Worm (Caenorhabditis elegans) whole organism, L1 larva: ENCODE results near the gene skr-20.

Experiments used
- C34B4.2 ChIP-seq: sonication (generic microtip); optimal IDR thresholded peaks from 2 replicates; lab custom pipeline; 2017; ENCODE audit warnings: mild to moderate bottlenecking, missing genetic modification characterization, missing compliant biosample characterization
- Y116A8C.19 ChIP-seq: sonication (generic microtip); optimal IDR thresholded peaks from 2 replicates; lab custom pipeline; 2016; ENCODE audit warnings: missing compliant biosample characterization, missing genetic modification characterization, borderline replicate concordance
- alr-1 ChIP-seq: fragments of 200-800 bp; sonication (Bioruptor generic); optimal IDR thresholded peaks from 2 replicates; lab custom pipeline; 2018; ENCODE audit warnings: borderline replicate concordance, mild to moderate bottlenecking, missing genetic modification characterization, missing compliant biosample characterization
- ceh-82 ChIP-seq, 3 experiments: fragments of 150-350 bp in 1 of 3; sonication (generic microtip) in 2 of 3; optimal IDR thresholded peaks; 2 replicates each; lab custom pipeline; 2014 to 2017; ENCODE audit warnings: missing biosample characterization in 3 of 3, missing genetic modification characterization in 3 of 3
- ceh-90 ChIP-seq: sonication (generic microtip); optimal IDR thresholded peaks from 2 replicates; lab custom pipeline; 2016; ENCODE audit warnings: missing genetic modification characterization, missing compliant biosample characterization
- efl-1 ChIP-seq, 4 experiments: fragments of 150-350 bp; optimal IDR thresholded peaks in 3 of 4; peaks in 1 of 4; 1 replicate in 1 of 4; 2 replicates in 3 of 4; lab custom pipeline; 2014; ENCODE audit warnings: missing biosample characterization in 2 of 4, missing genetic modification characterization in 2 of 4, missing genetic modification reagents in 2 of 4
- efl-3 ChIP-seq: fragments of 200-800 bp; sonication (Bioruptor generic); optimal IDR thresholded peaks from 2 replicates; lab custom pipeline; 2018; ENCODE audit warnings: mild to moderate bottlenecking, missing genetic modification characterization, missing compliant biosample characterization
- elt-2 ChIP-seq: sonication (generic microtip); optimal IDR thresholded peaks from 2 replicates; lab custom pipeline; 2016; ENCODE audit warnings: missing genetic modification characterization, mild to moderate bottlenecking, inconsistent platforms, missing compliant biosample characterization, missing genetic modification reagents
- elt-3 ChIP-seq, 6 experiments: fragments of 150-350 bp in 1 of 6; sonication (generic microtip); optimal IDR thresholded peaks; 2 replicates each; lab custom pipeline; 2017 to 2018; ENCODE audit warnings: missing biosample characterization in 6 of 6, missing genetic modification characterization in 6 of 6, inconsistent platforms in 1 of 6
- ets-5 ChIP-seq: fragments of 200-800 bp; sonication (Bioruptor generic); IDR thresholded peaks from 2 replicates; pipeline ENCODE4 v1.3.6; 2022; ENCODE audit warnings: missing genetic modification characterization, missing compliant biosample characterization
- fkh-10 ChIP-seq: sonication (generic microtip); optimal IDR thresholded peaks from 2 replicates; lab custom pipeline; 2017; ENCODE audit warnings: missing biosample characterization, missing genetic modification reagents, missing genetic modification characterization
- fkh-8 ChIP-seq: sonication (generic microtip); optimal IDR thresholded peaks from 2 replicates; lab custom pipeline; 2016; ENCODE audit warnings: mild to moderate bottlenecking, missing genetic modification characterization, missing compliant biosample characterization
- fos-1 ChIP-seq: fragments of 150-350 bp; optimal IDR thresholded peaks from 2 replicates; lab custom pipeline; 2014; ENCODE audit warnings: missing biosample characterization, missing genetic modification characterization
- hlh-4 ChIP-seq: sonication (generic microtip); optimal IDR thresholded peaks from 2 replicates; lab custom pipeline; 2016; ENCODE audit warnings: mild to moderate bottlenecking, missing genetic modification characterization, missing compliant biosample characterization
- hpl-2 ChIP-seq: fragments of 150-350 bp; optimal IDR thresholded peaks from 2 replicates; lab custom pipeline; 2014; ENCODE audit warnings: missing biosample characterization, missing genetic modification reagents, missing genetic modification characterization
- isw-1 ChIP-seq: fragments of 200-800 bp; sonication (Bioruptor generic); IDR thresholded peaks from 2 replicates; pipeline ENCODE4 v1.3.6; 2022; ENCODE audit warnings: missing genetic modification characterization, missing compliant biosample characterization
- jun-1 ChIP-seq: fragments of 150-350 bp; optimal IDR thresholded peaks from 2 replicates; lab custom pipeline; 2014; ENCODE audit warnings: missing biosample characterization, missing genetic modification reagents, missing genetic modification characterization
- lin-14 ChIP-seq: fragments of 200-800 bp; sonication (Bioruptor generic); optimal IDR thresholded peaks from 2 replicates; lab custom pipeline; 2018; ENCODE audit warnings: mild to moderate bottlenecking, missing genetic modification characterization, moderate library complexity, missing compliant biosample characterization
- lin-15B ChIP-seq: fragments of 150-350 bp; sonication (generic microtip); optimal IDR thresholded peaks from 3 replicates; lab custom pipeline; 2014; ENCODE audit warnings: missing biosample characterization, missing genetic modification characterization
- lin-39 ChIP-seq: fragments of 150-350 bp; optimal IDR thresholded peaks from 2 replicates; lab custom pipeline; 2014; ENCODE audit warnings: missing biosample characterization, missing genetic modification reagents, missing genetic modification characterization
- lir-3 ChIP-seq: sonication (generic microtip); optimal IDR thresholded peaks from 2 replicates; lab custom pipeline; 2016; ENCODE audit warnings: mild to moderate bottlenecking, missing genetic modification characterization, moderate library complexity, missing compliant biosample characterization; ENCODE audit not compliant: poor library complexity
- mab-9 ChIP-seq: fragments of 200-800 bp; sonication (Bioruptor generic); IDR thresholded peaks from 2 replicates; pipeline ENCODE4 v1.3.6; 2022; ENCODE audit warnings: missing genetic modification reagents, missing genetic modification characterization, missing compliant biosample characterization
- mep-1 ChIP-seq: fragments of 150-350 bp; optimal IDR thresholded peaks from 2 replicates; lab custom pipeline; 2014; ENCODE audit warnings: missing biosample characterization, missing genetic modification characterization
- nhr-11 ChIP-seq: fragments of 150-350 bp; optimal IDR thresholded peaks from 2 replicates; lab custom pipeline; 2014; ENCODE audit warnings: missing biosample characterization, missing genetic modification characterization
- nhr-12 ChIP-seq: sonication (generic microtip); optimal IDR thresholded peaks from 2 replicates; lab custom pipeline; 2017; ENCODE audit warnings: missing biosample characterization, missing genetic modification characterization
- nhr-19 ChIP-seq: fragments of 200-800 bp; sonication (Bioruptor generic); conservative IDR thresholded peaks from 2 replicates; pipeline ENCODE4 v1.3.6; 2022; ENCODE audit warnings: missing genetic modification characterization, missing compliant biosample characterization
- nhr-237 ChIP-seq: fragments of 150-350 bp; optimal IDR thresholded peaks from 2 replicates; lab custom pipeline; 2014; ENCODE audit warnings: missing biosample characterization, missing genetic modification characterization
- nhr-71 ChIP-seq: sonication (generic microtip); optimal IDR thresholded peaks from 2 replicates; lab custom pipeline; 2016; ENCODE audit warnings: mild to moderate bottlenecking, missing genetic modification characterization, moderate library complexity, missing compliant biosample characterization
- nhr-76 ChIP-seq: sonication (generic microtip); optimal IDR thresholded peaks from 2 replicates; lab custom pipeline; 2017; ENCODE audit warnings: missing biosample characterization, missing genetic modification characterization
- nhr-84 ChIP-seq: sonication (generic microtip); optimal IDR thresholded peaks from 2 replicates; lab custom pipeline; 2017; ENCODE audit warnings: missing biosample characterization, missing genetic modification characterization
- nhr-85 ChIP-seq: sonication (generic microtip); peaks from one replicate; lab custom pipeline; 2016; ENCODE audit warnings: missing genetic modification characterization, inconsistent platforms, missing compliant biosample characterization
- nhr-90 ChIP-seq: sonication (generic microtip); optimal IDR thresholded peaks from 2 replicates; lab custom pipeline; 2016; ENCODE audit warnings: mild to moderate bottlenecking, missing genetic modification characterization, missing compliant biosample characterization; ENCODE audit not compliant: poor library complexity
- rnt-1 ChIP-seq: sonication (generic microtip); optimal IDR thresholded peaks from 2 replicates; lab custom pipeline; 2016; ENCODE audit warnings: mild to moderate bottlenecking, missing genetic modification characterization, moderate library complexity, missing compliant biosample characterization
- snpc-4 ChIP-seq: fragments of 150-350 bp; optimal IDR thresholded peaks from 2 replicates; lab custom pipeline; 2014; ENCODE audit warnings: missing biosample characterization, missing genetic modification characterization
- sox-4 ChIP-seq: sonication (generic microtip); optimal IDR thresholded peaks from 2 replicates; lab custom pipeline; 2016; ENCODE audit warnings: missing genetic modification characterization, missing compliant biosample characterization
- sup-37 ChIP-seq: fragments of 200-800 bp; sonication (Bioruptor generic); optimal IDR thresholded peaks from 2 replicates; lab custom pipeline; 2018; ENCODE audit warnings: mild to moderate bottlenecking, missing genetic modification characterization, missing compliant biosample characterization
- swsn-7 ChIP-seq: sonication (generic microtip); optimal IDR thresholded peaks from 2 replicates; lab custom pipeline; 2016; ENCODE audit warnings: missing genetic modification characterization, missing compliant biosample characterization
- unc-62 ChIP-seq: fragments of 150-350 bp; optimal IDR thresholded peaks from 2 replicates; lab custom pipeline; 2014; ENCODE audit warnings: missing biosample characterization, missing genetic modification reagents, missing genetic modification characterization
- unc-98 ChIP-seq: fragments of 200-800 bp; sonication (Bioruptor generic); IDR thresholded peaks from 2 replicates; pipeline ENCODE4 v1.3.6; 2022; ENCODE audit warnings: missing genetic modification characterization, missing compliant biosample characterization
- vab-15 ChIP-seq: sonication (generic microtip); optimal IDR thresholded peaks from 2 replicates; lab custom pipeline; 2017; ENCODE audit warnings: missing genotype, mild to moderate bottlenecking, missing genetic modification characterization, missing compliant biosample characterization
- xbp-1 ChIP-seq: sonication (generic microtip); optimal IDR thresholded peaks from 2 replicates; lab custom pipeline; 2016; ENCODE audit warnings: missing genetic modification characterization, missing compliant biosample characterization
- zag-1 ChIP-seq: fragments of 150-350 bp; optimal IDR thresholded peaks from 2 replicates; lab custom pipeline; 2014; ENCODE audit warnings: missing biosample characterization, missing genetic modification characterization
- zip-4 ChIP-seq: fragments of 200-800 bp; sonication (Bioruptor generic); optimal IDR thresholded peaks from 2 replicates; lab custom pipeline; 2018; ENCODE audit warnings: mild to moderate bottlenecking, missing genetic modification characterization, moderate library complexity, missing compliant biosample characterization
- ztf-11 ChIP-seq, 2 experiments: sonication (generic microtip); optimal IDR thresholded peaks; 2 replicates each; lab custom pipeline; 2016 to 2017; ENCODE audit warnings: missing genetic modification characterization in 2 of 2, missing biosample characterization in 1 of 2, missing compliant biosample characterization in 1 of 2

Gene skr-20

DNA sequence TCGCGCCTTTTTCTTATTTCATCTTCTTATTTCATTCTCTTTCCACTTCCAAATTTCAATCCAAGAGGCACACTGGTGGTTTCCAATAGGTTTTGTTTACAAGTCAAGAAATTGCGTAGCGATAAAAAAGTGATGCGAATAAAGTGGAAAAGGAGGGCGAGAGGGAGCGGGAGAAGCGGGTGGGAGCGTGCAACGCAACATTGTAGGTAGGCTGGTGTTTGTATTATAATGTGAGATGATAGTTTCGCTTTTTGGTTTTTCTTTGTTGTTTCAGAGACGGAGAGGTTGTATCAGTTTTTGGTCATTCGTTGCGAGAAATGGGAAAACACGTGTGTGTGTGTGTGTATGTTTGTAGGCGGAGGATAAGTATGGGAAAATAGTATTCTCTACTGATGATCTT, 26.8 kb upstream of the skr-20 start (continued):
- TF ChIP-seq ceh-82 (tag; optimal IDR thresholded peaks at IDR 0.05; lab: Kevin White, UChicago) (peak in 1 of 3 experiments; percentile 6), nhr-19 (GFP tag; lab: Robert Waterston, UW) (peak; percentile 29; the same call in 1 of the 2 replicates), sup-37 (GFP tag; lab: Kevin White, UChicago) (no peak), C34B4.2 (tag; lab: Kevin White, UChicago) (no peak), mep-1 (tag; lab: Kevin White, UChicago) (no peak), xbp-1 (tag; lab: Kevin White, UChicago) (no peak), nhr-85 (tag; lab: Kevin White, UChicago) (peak; percentile 95), ceh-90 (tag; lab: Kevin White, UChicago) (no peak), unc-98 (GFP tag; lab: Robert Waterston, UW) (no peak), efl-1 (optimal IDR thresholded peaks at IDR 0.05; lab: Kevin White, UChicago) (no peak), efl-1 (GFP tag; optimal IDR thresholded peaks at IDR 0.05 in 1 of 2; lab: Kevin White, UChicago) (no peak), nhr-12 (tag; lab: Kevin White, UChicago) (no peak), nhr-11 (tag; lab: Kevin White, UChicago) (no peak), nhr-237 (tag; lab: Kevin White, UChicago) (no peak), efl-3 (no peak), unc-62 (GFP tag; lab: Kevin White, UChicago) (no peak), mab-9 (GFP tag; lab: Robert Waterston, UW) (no peak), ztf-11 (tag; optimal IDR thresholded peaks at IDR 0.05; lab: Kevin White, UChicago) (no peak), jun-1 (tag; lab: Kevin White, UChicago) (no peak), fos-1 (tag; lab: Kevin White, UChicago) (no peak), lin-14 (peak; percentile 85), nhr-76 (no peak), Y116A8C.19 (tag; lab: Kevin White, UChicago) (no peak), elt-3 (tag; optimal IDR thresholded peaks at IDR 0.05; lab: Kevin White, UChicago) (peak in 5 of 6 experiments; percentile 37 to 85 (median 79)), zip-4 (no peak), snpc-4 (tag; lab: Kevin White, UChicago) (no peak), zag-1 (tag; lab: Kevin White, UChicago) (no peak), swsn-7 (tag; lab: Kevin White, UChicago) (peak; percentile 25), vab-15 (no peak), hlh-4 (no peak), hpl-2 (no peak), fkh-10 (no peak), nhr-84 (tag; lab: Kevin White, UChicago) (no peak), lir-3 (no peak), alr-1 (tag; lab: Kevin White, UChicago) (no peak), sox-4 (tag; lab: Kevin White, UChicago) (no peak), rnt-1 (peak; percentile 23), lin-39 (tag; lab: Kevin White, UChicago) (no peak)
- TF ChIP-seq, all 84 proteins: peak for 23

DNA sequence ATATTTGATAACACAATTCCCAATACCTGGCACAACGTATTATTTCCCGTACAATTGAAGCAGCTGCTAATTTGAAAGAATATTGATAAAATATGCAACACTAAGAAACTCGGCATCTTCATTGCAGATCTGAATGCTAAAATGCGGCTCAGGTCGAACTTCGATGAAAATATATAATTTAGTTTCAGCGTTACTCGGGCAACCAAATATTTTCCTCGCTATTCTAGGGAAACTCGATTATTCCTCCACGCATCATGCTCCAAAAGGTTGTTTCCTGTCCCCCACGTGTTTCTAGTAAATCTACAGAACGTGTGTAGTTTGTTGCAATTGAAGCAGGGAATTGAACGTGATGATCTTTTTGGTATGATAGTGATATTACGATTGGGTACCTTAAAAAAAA, 25.8 kb upstream of the skr-20 start:
- TF ChIP-seq ets-5 (GFP tag; lab: Robert Waterston, UW) (no peak), swsn-7 (tag; lab: Kevin White, UChicago) (no peak), isw-1 (no peak), elt-2 (tag; lab: Kevin White, UChicago) (no peak), alr-1 (tag; lab: Kevin White, UChicago) (no peak), nhr-90 (tag; lab: Kevin White, UChicago) (no peak), lin-15B (tag; lab: Kevin White, UChicago) (no peak), fkh-8 (tag; lab: Kevin White, UChicago) (peak; percentile 39), nhr-71 (tag; lab: Kevin White, UChicago) (peak; percentile 4)
